Worm (Caenorhabditis elegans) whole organism, early embryonic: ENCODE measurements around the gene Y45F10D.15.

ENCODE experiments used
- F13C5.2 ChIP-seq: sonication (generic microtip); optimal IDR thresholded peaks from 2 replicates; lab custom pipeline; 2017; ENCODE audit warnings: mild to moderate bottlenecking, missing genetic modification characterization, inconsistent platforms, missing compliant biosample characterization
- aly-1 ChIP-seq: sonication (generic microtip); optimal IDR thresholded peaks from 2 replicates; lab custom pipeline; 2016; ENCODE audit warnings: missing genetic modification characterization, missing compliant biosample characterization
- ama-1 ChIP-seq: fragments of 150-350 bp; optimal IDR thresholded peaks from 2 replicates; lab custom pipeline; 2014
- ets-7 ChIP-seq: sonication (generic microtip); optimal IDR thresholded peaks from 2 replicates; lab custom pipeline; 2016; ENCODE audit warnings: missing genotype, missing genetic modification characterization, missing compliant biosample characterization
- pes-1 ChIP-seq: fragments of 200-800 bp; sonication (Bioruptor generic); IDR thresholded peaks from 2 replicates; pipeline ENCODE4 v1.3.6; 2022; ENCODE audit warnings: missing genetic modification reagents, missing genetic modification characterization, missing compliant biosample characterization
- tbx-11 ChIP-seq: fragments of 200-800 bp; sonication (Bioruptor generic); IDR thresholded peaks from 2 replicates; pipeline ENCODE4 v1.3.6; 2022; ENCODE audit warnings: missing genetic modification characterization, missing compliant biosample characterization

- TF ChIP-seq pes-1 (GFP tag; lab: Robert Waterston, UW) (no peak), ama-1 (lab: Kevin White, UChicago) (no peak), ets-7 (tag; lab: Kevin White, UChicago) (no peak), F13C5.2 (tag; lab: Kevin White, UChicago) (no peak), aly-1 (no peak), tbx-11 (no peak)
These were observed 39.7 kb upstream of the Y45F10D.15 start for ce11 chrIV:13860459-13860858.
